Worm (Caenorhabditis elegans) whole organism, late embryonic: Measurements from ENCODE around the gene wdr-5.1.

ENCODE experiments used
- C38D4.7 ChIP-seq: fragments of 200-800 bp; sonication (Bioruptor generic); optimal IDR thresholded peaks from 2 replicates; lab custom pipeline; 2018; ENCODE audit warnings: mild to moderate bottlenecking, missing genetic modification characterization, moderate library complexity, missing compliant biosample characterization
- F13H6.1 ChIP-seq: sonication (generic microtip); optimal IDR thresholded peaks from 2 replicates; lab custom pipeline; 2016; ENCODE audit warnings: missing genetic modification characterization, missing compliant biosample characterization
- K02D7.2 ChIP-seq: sonication (generic microtip); optimal IDR thresholded peaks from 2 replicates; lab custom pipeline; 2017; ENCODE audit warnings: mild to moderate bottlenecking, missing genetic modification characterization, missing compliant biosample characterization
- ahr-1 ChIP-seq: sonication (generic microtip); optimal IDR thresholded peaks from 2 replicates; lab custom pipeline; 2016; ENCODE audit warnings: missing genetic modification characterization, missing compliant biosample characterization
- ama-1 ChIP-seq: fragments of 150-350 bp; optimal IDR thresholded peaks from 2 replicates; lab custom pipeline; 2014
- ceh-19 ChIP-seq: fragments of 200-800 bp; sonication (Bioruptor generic); optimal IDR thresholded peaks from 2 replicates; lab custom pipeline; 2018; ENCODE audit warnings: mild to moderate bottlenecking, missing genetic modification characterization, missing compliant biosample characterization
- ceh-31 ChIP-seq: sonication (generic microtip); optimal IDR thresholded peaks from 2 replicates; lab custom pipeline; 2016; ENCODE audit warnings: missing genetic modification characterization, missing compliant biosample characterization
- ceh-48 ChIP-seq: sonication (generic microtip); optimal IDR thresholded peaks from 2 replicates; lab custom pipeline; 2016; ENCODE audit warnings: missing genetic modification characterization, inconsistent platforms, missing compliant biosample characterization
- ceh-9 ChIP-seq: sonication (generic microtip); optimal IDR thresholded peaks from 2 replicates; lab custom pipeline; 2016; ENCODE audit warnings: mild to moderate bottlenecking, missing genetic modification characterization, inconsistent platforms, missing compliant biosample characterization
- che-1 ChIP-seq: sonication (generic microtip); optimal IDR thresholded peaks from 2 replicates; lab custom pipeline; 2016; ENCODE audit warnings: mild to moderate bottlenecking, missing genetic modification characterization, missing compliant biosample characterization
- dmd-4 ChIP-seq: sonication (generic microtip); optimal IDR thresholded peaks from 2 replicates; lab custom pipeline; 2016; ENCODE audit warnings: borderline replicate concordance, missing genetic modification characterization, missing compliant biosample characterization
- gmeb-2 ChIP-seq: sonication (generic microtip); optimal IDR thresholded peaks from 2 replicates; lab custom pipeline; 2016; ENCODE audit warnings: missing genetic modification characterization, inconsistent platforms, missing compliant biosample characterization
- hlh-15 ChIP-seq: sonication (generic microtip); optimal IDR thresholded peaks from 2 replicates; lab custom pipeline; 2016; ENCODE audit warnings: missing genetic modification characterization, missing compliant biosample characterization
- hlh-6 ChIP-seq: sonication (generic microtip); optimal IDR thresholded peaks from 2 replicates; lab custom pipeline; 2016; ENCODE audit warnings: missing genotype, missing genetic modification characterization, missing compliant biosample characterization
- lim-6 ChIP-seq: sonication (generic microtip); optimal IDR thresholded peaks from 2 replicates; lab custom pipeline; 2016; ENCODE audit warnings: missing genetic modification characterization, missing compliant biosample characterization
- madf-2 ChIP-seq: sonication (generic microtip); optimal IDR thresholded peaks from 2 replicates; lab custom pipeline; 2017; ENCODE audit warnings: missing genetic modification characterization, missing compliant biosample characterization
- mec-3 ChIP-seq: sonication (generic microtip); optimal IDR thresholded peaks from 2 replicates; lab custom pipeline; 2016; ENCODE audit warnings: borderline replicate concordance, missing genetic modification characterization, missing compliant biosample characterization
- nhr-232 ChIP-seq: sonication (generic microtip); optimal IDR thresholded peaks from 2 replicates; lab custom pipeline; 2016; ENCODE audit warnings: missing genetic modification characterization, missing compliant biosample characterization
- npax-4 ChIP-seq: sonication (generic microtip); optimal IDR thresholded peaks from 2 replicates; lab custom pipeline; 2016; ENCODE audit warnings: missing genetic modification characterization, missing compliant biosample characterization
- odd-2 ChIP-seq: sonication (generic microtip); optimal IDR thresholded peaks from 2 replicates; lab custom pipeline; 2017; ENCODE audit warnings: antibody characterized with exemption, mild to moderate bottlenecking, missing genetic modification characterization, missing compliant biosample characterization
- pat-9 ChIP-seq: fragments of 200-800 bp; sonication (Bioruptor generic); optimal IDR thresholded peaks from 2 replicates; lab custom pipeline; 2018; ENCODE audit warnings: mild to moderate bottlenecking, missing genetic modification characterization, moderate library complexity, missing compliant biosample characterization
- pha-2 ChIP-seq: sonication (generic microtip); optimal IDR thresholded peaks from 2 replicates; lab custom pipeline; 2017; ENCODE audit warnings: mild to moderate bottlenecking, missing genetic modification characterization, missing compliant biosample characterization
- pqm-1 ChIP-seq: sonication (generic microtip); optimal IDR thresholded peaks from 2 replicates; lab custom pipeline; 2016; ENCODE audit warnings: missing genetic modification characterization, missing compliant biosample characterization
- ref-2 ChIP-seq: sonication (generic microtip); optimal IDR thresholded peaks from 2 replicates; lab custom pipeline; 2016; ENCODE audit warnings: missing genetic modification characterization, missing compliant biosample characterization
- sdc-2 ChIP-seq: sonication (generic microtip); optimal IDR thresholded peaks from 2 replicates; lab custom pipeline; 2016; ENCODE audit warnings: missing genotype, missing genetic modification characterization, missing compliant biosample characterization
- sox-2 ChIP-seq: fragments of 200-800 bp; sonication (Bioruptor generic); IDR thresholded peaks from 2 replicates; pipeline ENCODE4 v1.3.6; 2022; ENCODE audit warnings: missing genetic modification reagents, missing genetic modification characterization, missing compliant biosample characterization
- tbx-2 ChIP-seq: sonication (generic microtip); optimal IDR thresholded peaks from 2 replicates; lab custom pipeline; 2016; ENCODE audit warnings: missing genetic modification characterization, missing compliant biosample characterization
- tbx-7 ChIP-seq: sonication (generic microtip); optimal IDR thresholded peaks from 2 replicates; lab custom pipeline; 2016; ENCODE audit warnings: missing genotype, missing genetic modification characterization, missing compliant biosample characterization
- unc-3 ChIP-seq, 2 experiments: fragments of 200-800 bp in 1 of 2; sonication (Bioruptor generic) in 1 of 2; sonication (generic microtip) in 1 of 2; conservative IDR thresholded peaks in 1 of 2; optimal IDR thresholded peaks in 1 of 2; 2 replicates each; pipeline versions ENCODE4 v1.3.6 to Lab custom; 2016 to 2022; ENCODE audit warnings: missing compliant biosample characterization in 2 of 2, missing genetic modification characterization in 2 of 2, missing genetic modification reagents in 1 of 2
- unc-42 ChIP-seq: sonication (generic microtip); optimal IDR thresholded peaks from 2 replicates; lab custom pipeline; 2016; ENCODE audit warnings: missing genotype, missing genetic modification characterization, missing compliant biosample characterization
- unc-55 ChIP-seq: sonication (generic microtip); optimal IDR thresholded peaks from 2 replicates; lab custom pipeline; 2017; ENCODE audit warnings: missing biosample characterization, missing genetic modification reagents, missing genetic modification characterization
- unc-86 ChIP-seq: sonication (generic microtip); optimal IDR thresholded peaks from 2 replicates; lab custom pipeline; 2016; ENCODE audit warnings: missing genetic modification characterization, missing compliant biosample characterization

wdr-5.1 gene

DNA sequence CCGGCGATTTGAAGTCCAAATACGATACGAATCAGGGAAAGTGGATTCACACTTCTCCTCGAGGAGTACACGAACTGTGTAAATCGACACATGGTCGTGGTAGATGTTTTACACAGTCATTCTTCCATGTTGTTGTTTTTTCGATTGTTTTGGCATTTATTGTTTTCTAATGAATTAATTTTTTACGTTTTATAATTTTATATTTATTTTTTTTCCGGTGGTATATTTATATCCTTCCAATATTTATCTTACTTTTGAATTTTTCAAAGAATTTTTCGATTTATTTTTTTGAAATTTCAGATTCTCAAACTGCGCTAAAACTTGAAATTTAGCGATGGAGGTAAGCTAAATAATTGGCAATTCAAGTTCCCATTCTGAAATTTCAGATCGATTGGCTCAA, 8.1 kb downstream of the wdr-5.1 start, which contains the start of gene nrde-1:
Gene nrde-1 (plus strand): TSS at position 301 of the 400 bp plus-strand sequence.
- no peak for TF ChIP-seq lim-6 (tag; lab: Kevin White, UChicago)

DNA sequence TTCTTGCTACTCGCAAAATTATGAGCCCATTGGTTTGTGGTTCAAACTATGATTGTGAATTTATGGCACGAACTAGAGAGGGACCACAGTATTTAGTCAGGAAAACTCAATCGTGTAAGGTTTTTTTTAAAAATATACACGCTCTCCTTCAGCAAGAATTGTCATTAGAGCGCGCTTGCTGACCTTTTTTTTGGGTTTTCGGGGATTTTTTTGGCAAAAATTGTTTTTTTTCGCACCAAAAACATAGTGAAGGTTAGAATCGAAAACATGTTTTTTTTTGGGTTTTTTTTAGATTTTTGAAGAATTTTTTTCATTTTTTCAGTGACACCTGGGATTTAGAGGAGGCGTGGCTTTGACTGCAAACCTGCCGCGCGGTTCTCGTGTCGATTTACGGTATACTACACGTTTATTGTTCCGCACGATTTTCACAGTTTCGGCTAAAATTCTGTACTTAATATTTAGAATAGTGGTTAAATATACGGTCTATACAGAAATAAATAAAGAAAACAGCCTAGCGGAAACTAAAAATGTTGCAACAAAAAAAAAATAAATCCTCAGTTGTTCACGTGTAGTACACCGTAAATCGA, 11.1 kb downstream of the wdr-5.1 start:
- TF ChIP-seq F13H6.1 (tag; lab: Kevin White, UChicago) (no peak), K02D7.2 (tag; lab: Kevin White, UChicago) (no peak), tbx-2 (tag; lab: Kevin White, UChicago) (peak; percentile 16), unc-42 (tag; lab: Kevin White, UChicago) (no peak), sdc-2 (tag; lab: Kevin White, UChicago) (no peak), ama-1 (lab: Kevin White, UChicago) (no peak), pqm-1 (tag; lab: Kevin White, UChicago) (no peak), C38D4.7 (GFP tag; lab: Kevin White, UChicago) (no peak), sox-2 (no peak)

DNA sequence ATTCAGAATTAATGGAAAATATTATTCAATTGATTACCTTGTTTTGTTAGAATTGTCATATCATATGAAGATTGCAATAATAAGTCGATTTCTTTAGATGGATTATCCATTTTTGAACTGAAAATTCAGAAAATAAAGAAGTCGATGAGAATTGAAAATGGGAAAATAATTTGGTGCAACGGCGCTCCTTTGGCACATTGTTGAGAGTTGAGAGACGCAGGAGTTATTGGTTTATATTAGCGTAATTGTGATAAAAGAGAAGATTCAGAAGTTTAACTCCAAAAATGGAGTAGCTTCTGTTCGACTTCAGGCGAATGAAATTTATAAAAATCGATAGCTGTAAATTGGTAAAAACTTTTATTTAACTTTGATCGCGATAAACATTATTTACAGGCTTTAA, 14.5 kb downstream of the wdr-5.1 start, which contains the start of gene C14B1.8:
Gene C14B1.8 (minus strand): TSS at position 117 of the 400 bp plus-strand sequence.
- no peak for TF ChIP-seq unc-55
- peak; percentile 95 for TF ChIP-seq unc-42 (tag; lab: Kevin White, UChicago)

DNA sequence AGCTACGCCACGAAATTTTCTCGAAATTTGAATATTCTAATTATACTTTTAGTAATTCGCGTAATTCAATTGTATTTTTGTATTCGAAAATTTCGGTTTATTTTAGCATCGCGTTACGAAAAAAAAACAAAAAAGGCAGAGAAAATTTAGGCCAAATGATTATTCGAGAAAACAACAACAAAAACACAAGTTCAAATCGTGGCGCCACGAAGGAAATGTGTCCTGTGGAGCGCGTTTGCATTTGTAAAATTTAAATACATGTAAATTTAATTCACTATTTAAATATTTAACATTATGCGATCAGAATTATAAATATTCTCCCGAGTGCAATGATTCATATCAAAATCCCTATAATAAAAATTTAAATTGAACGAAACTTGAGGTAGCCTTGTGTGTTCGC, 18.6 kb downstream of the wdr-5.1 start:
- TF ChIP-seq hlh-15 (tag; lab: Kevin White, UChicago) (no peak), madf-2 (tag; lab: Kevin White, UChicago) (no peak), tbx-2 (tag; lab: Kevin White, UChicago) (no peak), unc-86 (tag; lab: Kevin White, UChicago) (no peak), nhr-232 (tag; lab: Kevin White, UChicago) (no peak), ceh-48 (tag; lab: Kevin White, UChicago) (no peak), hlh-6 (tag; lab: Kevin White, UChicago) (no peak), npax-4 (tag; lab: Kevin White, UChicago) (no peak), pat-9 (no peak), mec-3 (no peak), unc-3 (GFP tag; conservative IDR thresholded peaks at IDR 0.05; lab: Robert Waterston, UW) (no peak), unc-3 (tag; optimal IDR thresholded peaks at IDR 0.05; lab: Kevin White, UChicago) (no peak), ceh-31 (tag; lab: Kevin White, UChicago) (no peak)

DNA sequence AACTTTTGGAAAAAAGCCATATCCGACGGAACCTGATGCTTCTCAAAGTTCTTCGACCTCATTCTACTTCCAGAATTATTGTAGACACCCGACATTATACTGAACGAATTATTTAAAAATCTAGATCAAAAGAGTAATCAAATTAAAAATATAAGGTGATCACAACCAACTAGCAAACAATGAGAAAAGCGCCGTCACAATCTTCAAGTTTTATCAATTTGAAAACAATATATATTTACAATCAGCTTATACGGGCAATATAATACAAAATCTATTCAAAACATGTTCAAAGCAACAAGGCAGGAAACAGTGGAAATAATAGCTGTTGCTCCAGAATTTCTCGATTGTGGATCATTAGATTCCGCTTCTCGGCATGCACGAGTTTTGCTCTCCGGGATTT, 19.8 kb downstream of the wdr-5.1 start, which contains the start of gene C14B1.12:
Gene C14B1.12 (minus strand): TSS at position 101 of the 400 bp plus-strand sequence.
- TF ChIP-seq tbx-7 (no peak), ceh-19 (GFP tag; lab: Kevin White, UChicago) (no peak)

DNA sequence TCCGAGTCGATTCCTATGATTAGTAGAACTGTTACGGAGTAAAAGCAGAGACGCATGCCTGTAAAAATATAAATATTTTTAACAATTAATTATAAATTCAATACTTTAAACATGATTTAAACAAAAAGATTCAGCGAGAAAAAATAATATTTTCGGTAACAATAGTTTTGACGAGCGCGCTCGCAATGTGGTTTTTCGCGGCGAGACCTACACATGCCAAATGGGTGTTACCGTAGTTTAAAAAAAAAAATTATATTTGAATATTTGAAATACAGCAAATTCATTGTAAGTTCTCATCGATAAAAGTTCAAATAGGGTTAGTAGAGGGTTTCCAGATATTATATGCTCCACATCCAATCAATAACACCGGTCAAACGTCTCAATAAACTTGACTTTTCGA, 21.4 kb downstream of the wdr-5.1 start, which contains the start of gene gldi-5:
Gene gldi-5 (minus strand): TSS at position 58 of the 400 bp plus-strand sequence.
- TF ChIP-seq odd-2 (tag; lab: Kevin White, UChicago) = no peak
- no peak for TF ChIP-seq pha-2
- no peak for TF ChIP-seq ceh-31 (tag; lab: Kevin White, UChicago)
- TF ChIP-seq K02D7.2 (tag; lab: Kevin White, UChicago) = no peak
- no peak for TF ChIP-seq ama-1 (lab: Kevin White, UChicago)
- no peak for TF ChIP-seq gmeb-2 (tag; lab: Kevin White, UChicago)
- TF ChIP-seq ref-2 (tag; lab: Kevin White, UChicago) = no peak
- TF ChIP-seq ceh-9 = no peak
- no peak for TF ChIP-seq tbx-7
- TF ChIP-seq che-1 = no peak
- TF ChIP-seq C38D4.7 (GFP tag; lab: Kevin White, UChicago) = no peak
- no peak for TF ChIP-seq ahr-1
- TF ChIP-seq madf-2 (tag; lab: Kevin White, UChicago) = no peak
- no peak for TF ChIP-seq sox-2
- no peak for TF ChIP-seq dmd-4
- TF ChIP-seq, all 69 proteins: peak for 0
